Fruit fly (Drosophila melanogaster) Kc167 (cell line): Measurements from ENCODE around the gene Cubn.

Experiments
- Myc ChIP-seq: fragments of >200 bp; optimal IDR thresholded peaks from 2 replicates; lab custom pipeline; 2017; ENCODE audit warnings: missing external identifiers
- Sin3A ChIP-seq: fragments of >200 bp; optimal IDR thresholded peaks from 2 replicates; lab custom pipeline; 2018; ENCODE audit warnings: missing external identifiers
- h ChIP-seq: fragments of >200 bp; optimal IDR thresholded peaks from 3 replicates; lab custom pipeline; 2018; ENCODE audit warnings: missing external identifiers
- insv ChIP-seq: fragments of >200 bp; optimal IDR thresholded peaks from 3 replicates; lab custom pipeline; 2018; ENCODE audit warnings: missing external identifiers
- psq ChIP-seq: fragments of >200 bp; optimal IDR thresholded peaks from 2 replicates; lab custom pipeline; 2017; ENCODE audit warnings: missing external identifiers
- ttk ChIP-seq: sonication (Bioruptor generic); optimal IDR thresholded peaks from 2 replicates; lab custom pipeline; 2017; ENCODE audit warnings: missing external identifiers

Cubn gene

DNA sequence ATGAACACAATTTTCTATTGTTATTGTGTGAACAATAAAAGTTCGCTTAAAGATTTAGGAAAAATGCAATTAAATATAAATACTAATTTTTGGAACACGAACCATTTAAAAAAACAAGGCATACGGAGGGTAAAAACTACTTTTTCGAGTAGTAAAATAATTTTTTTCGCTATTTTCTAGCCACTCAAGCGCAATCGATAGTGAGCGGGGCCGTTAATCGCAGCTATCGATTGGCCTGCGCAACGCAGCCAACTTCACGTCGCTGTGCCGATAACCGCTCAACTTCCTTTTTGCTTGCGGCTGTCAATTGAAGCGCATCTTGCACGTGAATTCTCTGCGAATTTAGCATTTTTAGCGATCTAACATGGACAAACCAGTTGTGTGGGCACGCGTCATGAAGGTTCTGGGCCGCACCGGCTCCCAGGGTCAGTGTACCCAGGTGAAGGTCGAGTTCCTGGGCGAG, 16.7 kb downstream of the Cubn start, which contains the start of gene RpS28b:
Gene RpS28b, plus strand, starts transcription at position 278 of the 463 bp plus-strand sequence.
- TF ChIP-seq insv (lab: Kevin White, UChicago): no peak
- no peak for TF ChIP-seq h (lab: Kevin White, UChicago)
- TF ChIP-seq Myc (lab: Kevin White, UChicago): no peak
- no peak for TF ChIP-seq psq (lab: Kevin White, UChicago)
- no peak for TF ChIP-seq Sin3A
- TF ChIP-seq ttk (lab: Kevin White, UChicago): no peak

DNA sequence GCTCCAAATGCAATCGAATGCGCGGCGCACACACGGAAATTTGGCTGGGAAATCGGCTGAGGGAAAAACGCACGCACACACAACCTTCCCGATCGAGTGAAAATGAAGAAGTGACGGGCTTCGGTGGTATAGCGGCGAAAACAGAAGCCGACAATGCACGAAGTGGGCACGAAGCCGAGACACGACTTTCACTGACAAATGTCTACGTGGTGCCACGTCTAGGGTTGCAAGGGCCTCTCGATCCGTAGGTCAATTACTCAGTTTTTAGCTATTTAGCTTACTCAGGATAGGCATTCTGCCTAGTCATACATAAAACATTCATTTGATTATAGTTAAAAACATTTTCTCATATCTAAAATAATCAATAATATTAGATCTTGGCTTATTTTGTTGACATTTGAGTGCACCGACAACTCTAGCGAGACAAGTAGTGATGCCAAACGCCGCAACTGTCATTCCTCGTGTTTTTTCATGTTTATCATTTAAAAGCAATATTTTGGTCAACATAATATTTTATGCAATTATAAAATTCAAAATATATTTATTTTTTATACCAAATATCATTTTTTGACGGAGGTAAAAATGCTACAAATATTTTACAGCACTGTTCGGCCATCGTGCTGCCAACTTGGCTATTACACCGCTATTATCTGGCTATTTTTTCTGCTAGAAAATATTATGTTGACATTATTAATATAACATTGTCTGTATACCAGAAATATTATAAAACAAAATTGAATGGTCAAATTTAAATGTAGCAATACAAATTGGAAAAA, 17.4 kb downstream of the Cubn start:
- no peak for TF ChIP-seq ttk (lab: Kevin White, UChicago)

DNA sequence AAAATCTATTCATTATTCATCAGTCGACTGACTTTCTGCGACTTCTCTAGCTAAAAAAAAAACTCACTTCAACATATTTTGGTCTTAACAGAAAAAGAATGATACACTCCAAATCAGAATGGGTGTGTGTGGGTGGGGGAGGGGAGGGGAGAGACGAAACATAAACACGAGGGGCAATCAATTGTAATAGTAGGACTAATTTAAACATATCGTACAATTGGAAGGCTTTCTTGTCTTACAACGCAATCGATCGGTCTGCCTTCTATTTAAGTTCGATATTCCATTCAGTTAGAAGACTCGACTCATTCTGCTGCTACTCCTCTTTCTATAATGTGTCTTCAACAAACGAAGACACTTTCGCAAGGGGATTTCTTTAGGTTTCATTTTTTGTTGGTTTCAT, 19.9 kb downstream of the Cubn start:
- no peak for TF ChIP-seq h (lab: Kevin White, UChicago)
- no peak for TF ChIP-seq Myc (lab: Kevin White, UChicago)
- no peak for TF ChIP-seq psq (lab: Kevin White, UChicago)
- TF ChIP-seq Sin3A: no peak
- no peak for TF ChIP-seq ttk (lab: Kevin White, UChicago)
- TF ChIP-seq insv (lab: Kevin White, UChicago): no peak

DNA sequence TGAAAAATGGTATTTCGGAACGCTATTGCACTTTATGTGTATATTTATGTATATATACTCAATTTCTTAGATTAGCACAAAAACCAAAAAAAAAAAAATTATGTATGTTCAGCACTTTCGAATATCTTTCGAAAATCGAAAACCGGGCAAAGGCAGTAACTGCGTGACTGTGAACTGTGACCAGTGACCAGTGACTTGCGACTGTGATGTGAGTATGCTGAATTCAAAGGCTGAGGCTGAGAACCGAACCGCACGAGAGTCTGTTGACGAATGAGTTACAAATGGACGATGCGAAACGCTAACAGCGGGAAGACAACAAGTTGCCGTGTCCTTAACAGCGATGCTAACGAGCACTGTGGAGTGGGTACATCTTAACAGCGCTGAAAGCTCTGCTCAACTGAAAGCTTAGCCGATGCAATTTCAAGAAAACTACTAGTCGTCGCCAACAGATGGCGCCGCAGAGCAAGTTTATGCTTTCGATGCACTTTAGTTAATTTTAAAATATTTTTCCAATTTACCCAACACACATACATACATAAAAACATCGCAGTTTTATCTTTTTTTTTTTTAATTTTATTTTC, 20.5 kb downstream of the Cubn start, which contains the start of gene CG32700:
Gene CG32700, minus strand, starts transcription at position 274 of the 581 bp plus-strand sequence.
- TF ChIP-seq h (lab: Kevin White, UChicago): no peak
- no peak for TF ChIP-seq Sin3A
- no peak for TF ChIP-seq psq (lab: Kevin White, UChicago)
- TF ChIP-seq Myc (lab: Kevin White, UChicago): no peak
- no peak for TF ChIP-seq ttk (lab: Kevin White, UChicago)
- no peak for TF ChIP-seq insv (lab: Kevin White, UChicago)

DNA sequence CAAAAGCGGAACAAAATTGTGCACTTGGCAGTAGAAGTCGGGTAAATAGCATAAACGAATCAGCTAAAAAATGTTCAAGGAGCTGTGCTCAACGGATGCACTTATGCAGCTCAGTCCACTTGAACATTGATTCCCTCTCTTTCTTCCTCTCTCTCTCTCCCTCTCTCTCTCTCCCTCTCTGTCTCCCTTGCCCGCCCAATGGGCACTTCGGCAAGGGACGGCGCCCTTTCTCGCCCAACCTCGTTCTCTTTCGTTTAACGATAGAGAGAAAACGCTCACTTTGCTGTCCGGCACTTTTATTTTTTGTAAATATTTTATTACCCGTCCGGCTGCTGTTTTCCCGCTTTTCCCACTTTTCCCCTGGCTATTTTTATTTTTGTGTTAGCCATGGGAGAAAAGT, 26.7 kb downstream of the Cubn start:
- TF ChIP-seq Sin3A (no peak), Myc (lab: Kevin White, UChicago) (no peak), psq (lab: Kevin White, UChicago) (no peak), insv (lab: Kevin White, UChicago) (no peak), ttk (lab: Kevin White, UChicago) (no peak), h (lab: Kevin White, UChicago) (no peak)

DNA sequence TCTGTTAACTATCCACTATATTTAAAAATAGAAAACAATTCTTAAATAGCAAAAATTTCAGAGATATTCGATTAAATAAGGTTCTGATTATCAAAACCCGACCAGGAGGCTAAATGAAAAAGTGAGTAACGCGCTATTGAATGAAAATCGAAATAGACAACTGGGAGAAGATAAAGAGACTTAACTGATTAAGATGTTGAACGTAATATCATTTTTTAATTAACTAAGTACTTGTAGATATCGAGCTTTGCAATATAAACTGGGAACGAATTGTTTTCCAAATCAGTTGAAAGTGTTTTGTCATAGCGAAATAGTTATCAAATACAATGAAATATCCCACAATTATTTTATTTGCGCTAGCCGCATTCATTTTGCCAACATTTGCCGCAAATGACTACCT, 37.6 kb downstream of the Cubn start, which contains the start of gene CG34026:
Gene CG34026, plus strand, starts transcription at position 301 of the 400 bp plus-strand sequence.
- TF ChIP-seq psq (lab: Kevin White, UChicago) (no peak), ttk (lab: Kevin White, UChicago) (no peak), Myc (lab: Kevin White, UChicago) (no peak), Sin3A (no peak), h (lab: Kevin White, UChicago) (no peak), insv (lab: Kevin White, UChicago) (no peak)

DNA sequence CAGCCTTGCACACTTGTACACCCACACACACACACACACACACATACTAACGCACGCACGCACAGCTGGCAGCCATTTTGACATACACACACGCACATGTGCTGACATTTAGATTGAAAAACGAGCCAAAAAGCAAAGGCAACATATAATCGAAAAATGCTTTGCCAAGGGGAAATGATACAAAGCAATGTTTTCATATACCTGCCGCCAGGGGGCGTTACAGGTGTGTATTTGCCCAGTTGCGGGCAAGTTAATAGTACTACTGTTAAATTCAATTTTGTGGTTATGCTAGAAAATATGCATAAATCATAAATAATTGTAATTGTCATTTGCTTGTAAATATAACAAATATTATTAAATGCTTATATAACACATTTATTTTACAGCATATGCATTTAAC, 38.7 kb downstream of the Cubn start:
- no peak for TF ChIP-seq h (lab: Kevin White, UChicago)

DNA sequence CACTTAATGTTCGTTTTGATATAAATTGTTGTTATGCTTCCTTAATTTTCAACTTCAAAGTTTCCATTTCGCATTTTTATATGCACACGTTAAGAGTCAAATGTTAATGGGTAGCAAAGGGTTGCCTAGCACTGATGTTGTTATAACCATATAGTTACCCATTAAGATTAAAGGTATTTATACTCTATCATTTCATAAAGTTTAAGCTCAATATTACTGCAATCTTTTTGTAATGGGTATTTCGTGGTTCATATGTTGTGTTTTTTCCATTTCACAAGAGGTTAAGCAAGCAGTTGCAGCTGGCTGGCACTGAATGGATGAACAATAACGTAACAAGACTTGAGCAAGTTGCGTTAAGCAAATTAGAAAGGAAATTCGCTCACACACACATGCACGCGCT, 39.2 kb downstream of the Cubn start:
- TF ChIP-seq Myc (lab: Kevin White, UChicago) (no peak), insv (lab: Kevin White, UChicago) (no peak), h (lab: Kevin White, UChicago) (no peak), ttk (lab: Kevin White, UChicago) (no peak), Sin3A (no peak), psq (lab: Kevin White, UChicago) (no peak)

DNA sequence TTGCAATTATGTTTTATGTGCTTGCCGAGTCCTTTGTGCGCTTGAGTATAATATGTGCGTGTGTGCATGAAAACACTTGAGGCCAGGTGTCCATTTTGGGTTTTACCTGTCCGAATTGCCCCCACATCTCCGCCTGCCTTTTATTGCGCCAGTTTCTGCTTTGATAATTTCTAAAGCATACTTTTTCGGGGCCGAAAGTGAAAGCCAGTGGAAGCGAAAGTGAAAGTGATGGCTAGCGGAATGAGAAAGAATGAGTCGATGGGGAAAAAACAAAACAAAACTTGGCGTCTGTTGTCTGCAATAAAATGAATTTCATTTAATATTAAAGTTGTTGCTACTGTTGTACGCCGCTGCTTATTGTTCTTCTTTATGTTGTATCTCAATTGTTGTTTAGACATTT, 47.6 kb downstream of the Cubn start:
- TF ChIP-seq Myc (lab: Kevin White, UChicago) (no peak), ttk (lab: Kevin White, UChicago) (no peak), h (lab: Kevin White, UChicago) (no peak), psq (lab: Kevin White, UChicago) (no peak)

DNA sequence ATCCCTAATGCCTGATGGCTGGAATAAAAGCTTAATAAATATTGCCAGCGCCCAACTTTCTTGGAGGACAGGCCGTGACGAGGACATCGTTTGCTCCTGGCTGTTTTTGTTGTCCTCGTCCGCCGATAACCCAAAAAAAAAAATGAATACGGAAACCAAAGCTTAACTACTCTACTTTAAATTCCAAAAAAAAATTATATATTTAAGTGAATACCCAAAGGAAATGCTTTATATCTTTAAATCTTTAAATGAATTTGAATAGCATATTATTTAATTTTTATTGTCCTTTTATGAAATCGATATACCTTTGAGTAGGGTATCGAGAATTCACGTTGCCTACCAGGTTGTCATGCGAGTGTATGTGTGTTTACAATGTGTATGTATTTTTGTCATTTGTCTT, 50.9 kb downstream of the Cubn start:
- TF ChIP-seq ttk (lab: Kevin White, UChicago) (no peak), psq (lab: Kevin White, UChicago) (no peak), h (lab: Kevin White, UChicago) (no peak), Sin3A (no peak), insv (lab: Kevin White, UChicago) (no peak), Myc (lab: Kevin White, UChicago) (no peak)

DNA sequence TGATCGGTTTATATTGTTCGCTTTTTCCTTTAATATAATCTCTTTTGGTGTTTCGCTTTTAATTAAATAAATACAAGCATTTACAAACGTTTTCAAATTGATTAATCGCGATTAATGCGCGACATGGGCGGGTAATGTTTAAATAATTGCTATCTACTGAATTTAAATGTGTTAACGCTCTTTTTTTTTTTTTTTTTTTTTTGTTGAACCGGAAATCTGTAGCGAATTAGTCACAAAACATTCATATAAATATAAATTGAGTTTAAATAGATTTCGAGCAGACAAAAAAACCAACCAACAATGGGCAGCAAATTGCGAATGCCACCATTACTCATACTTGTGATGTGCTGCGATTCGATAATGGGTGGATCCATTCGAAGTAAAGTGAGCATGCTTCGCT, 59.9 kb downstream of the Cubn start, which contains the start of gene CG34028:
Gene CG34028, plus strand, starts transcription at position 301 of the 400 bp plus-strand sequence.
- TF ChIP-seq h (lab: Kevin White, UChicago) (no peak), ttk (lab: Kevin White, UChicago) (no peak), Sin3A (no peak), Myc (lab: Kevin White, UChicago) (no peak), psq (lab: Kevin White, UChicago) (no peak), insv (lab: Kevin White, UChicago) (no peak)
